Worm (Caenorhabditis elegans): ENCODE results near the gene cutl-16.

cutl-16 gene

DNA sequence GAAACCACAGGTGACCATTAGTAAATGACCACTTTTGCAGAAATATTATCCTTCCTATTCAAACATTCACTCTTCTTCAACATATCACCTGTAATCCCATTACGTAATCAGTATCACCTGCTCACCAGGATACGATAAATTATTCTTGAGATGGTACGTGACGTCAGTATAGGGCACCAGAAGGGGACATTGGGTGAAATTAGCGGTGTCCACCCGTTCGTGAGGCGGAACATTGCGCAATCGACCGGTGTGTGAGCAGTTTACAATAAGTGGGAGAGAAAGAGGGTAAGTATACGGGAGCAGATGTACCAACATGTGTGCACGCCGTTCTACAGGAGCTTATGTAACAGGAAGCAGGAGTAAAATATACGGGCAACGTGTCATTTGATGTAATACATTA, 23.2 kb upstream of the cutl-16 start:
- TF ChIP-seq egl-13 (tag; optimal IDR thresholded peaks at IDR 0.05) (no peak), nhr-12 (tag; optimal IDR thresholded peaks at IDR 0.05) (no peak), nhr-76 (tag; optimal IDR thresholded peaks at IDR 0.05) (no peak), ceh-8 (GFP tag; optimal IDR thresholded peaks at IDR 0.05) (no peak), pqm-1 (tag; optimal IDR thresholded peaks at IDR 0.05) (no peak), grh-1 (GFP tag; IDR thresholded peaks at IDR 0.05) (no peak)

DNA sequence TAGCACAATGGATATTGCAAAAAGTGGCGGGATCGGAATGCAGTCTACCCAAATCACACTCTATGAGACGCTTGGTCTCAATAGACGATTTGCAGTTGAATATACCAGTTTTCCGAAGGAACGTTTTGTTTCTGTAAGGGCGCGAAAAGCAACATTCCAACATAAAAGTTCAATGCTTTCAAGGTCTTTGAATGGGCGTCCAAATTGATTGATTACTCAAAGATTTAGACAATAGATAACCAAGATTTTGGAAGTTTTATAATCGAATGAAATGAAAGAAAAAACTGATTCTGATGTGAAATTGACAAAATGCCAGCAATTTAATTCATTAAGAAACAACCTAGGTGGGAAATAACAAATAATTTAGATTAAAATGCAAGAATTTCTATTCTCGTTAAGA, 22.1 kb upstream of the cutl-16 start:
- TF ChIP-seq lin-35 (GFP tag; optimal IDR thresholded peaks at IDR 0.05) (no peak), tbx-2 (tag; optimal IDR thresholded peaks at IDR 0.05) (no peak), zip-4 (GFP tag; optimal IDR thresholded peaks at IDR 0.05) (no peak), rnt-1 (tag; optimal IDR thresholded peaks at IDR 0.05) (no peak), blmp-1 (tag; optimal IDR thresholded peaks at IDR 0.05) (no peak), ets-5 (GFP tag; IDR thresholded peaks at IDR 0.05) (no peak), hlh-4 (tag; optimal IDR thresholded peaks at IDR 0.05) (no peak), tlp-1 (tag; optimal IDR thresholded peaks at IDR 0.05) (no peak), F16B12.6 (tag; optimal IDR thresholded peaks at IDR 0.05) (no peak), egl-27 (tag; optimal IDR thresholded peaks at IDR 0.05) (no peak), snu-23 (GFP tag; optimal IDR thresholded peaks at IDR 0.05) (no peak), nhr-12 (tag; optimal IDR thresholded peaks at IDR 0.05) (no peak), fkh-10 (GFP tag; optimal IDR thresholded peaks at IDR 0.05) (no peak), mab-9 (GFP tag; IDR thresholded peaks at IDR 0.05) (no peak)

DNA sequence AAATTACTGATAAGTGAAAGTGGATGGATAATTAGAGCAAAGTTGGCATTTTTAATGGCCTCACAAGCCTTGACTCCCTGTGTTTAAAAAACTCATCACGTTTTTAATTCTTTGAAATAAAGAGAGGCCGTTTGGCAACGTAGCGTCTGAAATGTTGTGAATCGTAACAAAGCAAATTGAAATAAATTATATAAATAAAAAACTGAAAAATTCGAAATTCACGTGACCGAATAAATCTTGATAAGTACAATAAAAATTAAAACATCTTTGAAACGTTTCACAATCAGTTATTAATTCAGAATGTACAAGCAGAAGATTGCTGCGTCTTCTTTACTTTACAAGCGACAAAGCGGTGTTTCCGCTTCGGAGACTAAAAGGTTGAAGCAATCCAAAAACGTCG, 18.4 kb upstream of the cutl-16 start, which contains the start of gene K03H9.3:
Gene K03H9.3, plus strand, starts transcription at position 301 of the 400 bp plus-strand sequence.
- TF ChIP-seq tbx-2 (tag; optimal IDR thresholded peaks at IDR 0.05): no peak
- no peak for TF ChIP-seq ceh-63 (GFP tag; optimal IDR thresholded peaks at IDR 0.05)
- no peak for TF ChIP-seq nhr-71 (tag; optimal IDR thresholded peaks at IDR 0.05)
- no peak for TF ChIP-seq mdl-1 (tag; optimal IDR thresholded peaks at IDR 0.05)
- TF ChIP-seq nhr-47 (tag; optimal IDR thresholded peaks at IDR 0.05): no peak
- no peak for TF ChIP-seq jun-1 (tag; optimal IDR thresholded peaks at IDR 0.05)
- no peak for TF ChIP-seq swsn-7 (tag; optimal IDR thresholded peaks at IDR 0.05)
- no peak for TF ChIP-seq snpc-4 (tag; optimal IDR thresholded peaks at IDR 0.05)
- no peak for TF ChIP-seq tlp-1 (tag; optimal IDR thresholded peaks at IDR 0.05)
- no peak for TF ChIP-seq ceh-82 (tag; optimal IDR thresholded peaks at IDR 0.05)
- no peak for TF ChIP-seq sptf-1 (tag; optimal IDR thresholded peaks at IDR 0.05)
- TF ChIP-seq mab-9 (GFP tag; IDR thresholded peaks at IDR 0.05): no peak
- TF ChIP-seq fos-1 (tag; optimal IDR thresholded peaks at IDR 0.05): no peak
- no peak for TF ChIP-seq irx-1 (tag; optimal IDR thresholded peaks at IDR 0.05)
- TF ChIP-seq unc-30 (tag; optimal IDR thresholded peaks at IDR 0.05): no peak

DNA sequence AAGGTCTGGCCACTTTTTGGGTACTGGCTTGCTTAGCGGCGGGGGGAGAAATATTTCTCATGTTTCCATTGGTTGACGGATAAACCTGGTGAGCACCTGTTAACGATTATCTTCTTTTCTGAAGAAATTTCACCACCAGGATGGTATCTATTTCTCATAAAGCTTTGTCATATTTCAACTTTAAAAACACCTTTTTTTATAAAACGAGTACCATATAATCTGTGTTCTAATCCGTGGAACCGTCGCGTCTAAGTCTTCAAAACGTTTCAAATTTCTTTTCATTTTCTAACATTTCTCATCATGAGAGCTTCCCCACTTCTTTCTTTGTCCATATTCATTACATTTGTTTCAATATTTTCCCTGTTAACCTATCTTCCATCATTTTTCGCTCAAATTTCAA, 15.2 kb upstream of the cutl-16 start, which contains the start of gene col-75:
Gene col-75, plus strand, starts transcription at position 301 of the 400 bp plus-strand sequence.
- no peak for TF ChIP-seq pqm-1 (tag; optimal IDR thresholded peaks at IDR 0.05)
- no peak for TF ChIP-seq mab-9 (GFP tag; IDR thresholded peaks at IDR 0.05)
- TF ChIP-seq ceh-63 (GFP tag; optimal IDR thresholded peaks at IDR 0.05): no peak
- no peak for TF ChIP-seq fkh-4 (tag; optimal IDR thresholded peaks at IDR 0.05; ENCODE audit: borderline replicate concordance)
- no peak for TF ChIP-seq snpc-4 (tag; optimal IDR thresholded peaks at IDR 0.05)
- no peak for TF ChIP-seq tbx-2 (tag; optimal IDR thresholded peaks at IDR 0.05)
- TF ChIP-seq swsn-7 (tag; optimal IDR thresholded peaks at IDR 0.05): no peak
- TF ChIP-seq unc-98 (GFP tag; IDR thresholded peaks at IDR 0.05): no peak
- TF ChIP-seq ets-5 (GFP tag; IDR thresholded peaks at IDR 0.05): no peak
- TF ChIP-seq dsc-1 (tag; optimal IDR thresholded peaks at IDR 0.05): no peak
- TF ChIP-seq ztf-11 (tag; optimal IDR thresholded peaks at IDR 0.05): no peak
- TF ChIP-seq dpl-1 (GFP tag; optimal IDR thresholded peaks at IDR 0.05): no peak
- TF ChIP-seq ama-1 (optimal IDR thresholded peaks at IDR 0.05): no peak
